Worm (Caenorhabditis elegans): ENCODE measurements around the gene F13A2.9.

Gene F13A2.9

ce11 chrV:4387402-4387801, at the start of gene F13A2.9:
Gene F13A2.9, minus strand, starts transcription at chrV:4387502.
- TF ChIP-seq flt-1 (GFP tag; IDR thresholded peaks at IDR 0.05) (no peak), ceh-13 (GFP tag; optimal IDR thresholded peaks at IDR 0.05) (no peak), tra-4 (tag; optimal IDR thresholded peaks at IDR 0.05) (no peak), sea-1 (GFP tag; conservative IDR thresholded peaks at IDR 0.05) (no peak), hmg-4 (GFP tag; optimal IDR thresholded peaks at IDR 0.05) (no peak), tbx-37 (GFP tag; conservative IDR thresholded peaks at IDR 0.05) (no peak), B0310.2 (tag; optimal IDR thresholded peaks at IDR 0.05) (no peak), F13C5.2 (tag; optimal IDR thresholded peaks at IDR 0.05) (no peak), aly-1 (tag; optimal IDR thresholded peaks at IDR 0.05) (no peak), ama-1 (optimal IDR thresholded peaks at IDR 0.05) (no peak), ets-7 (tag; optimal IDR thresholded peaks at IDR 0.05) (no peak), pes-1 (GFP tag; IDR thresholded peaks at IDR 0.05) (no peak), ceh-36 (tag; optimal IDR thresholded peaks at IDR 0.05) (no peak), hnd-1 (tag; optimal IDR thresholded peaks at IDR 0.05) (no peak), tbx-11 (GFP tag; IDR thresholded peaks at IDR 0.05) (no peak), hmbx-1 (tag; optimal IDR thresholded peaks at IDR 0.05) (no peak), scrt-1 (GFP tag; IDR thresholded peaks at IDR 0.05) (no peak)

ce11 chrV:4435411-4435981, 48.2 kb upstream of the F13A2.9 start, which contains the start of gene Y47D7A.13:
Gene Y47D7A.13, minus strand, starts transcription at chrV:4435927.
- TF ChIP-seq tbx-11 (GFP tag; IDR thresholded peaks at IDR 0.05) (no peak), tra-4 (tag; optimal IDR thresholded peaks at IDR 0.05) (no peak), F13C5.2 (tag; optimal IDR thresholded peaks at IDR 0.05) (no peak)

DNA sequence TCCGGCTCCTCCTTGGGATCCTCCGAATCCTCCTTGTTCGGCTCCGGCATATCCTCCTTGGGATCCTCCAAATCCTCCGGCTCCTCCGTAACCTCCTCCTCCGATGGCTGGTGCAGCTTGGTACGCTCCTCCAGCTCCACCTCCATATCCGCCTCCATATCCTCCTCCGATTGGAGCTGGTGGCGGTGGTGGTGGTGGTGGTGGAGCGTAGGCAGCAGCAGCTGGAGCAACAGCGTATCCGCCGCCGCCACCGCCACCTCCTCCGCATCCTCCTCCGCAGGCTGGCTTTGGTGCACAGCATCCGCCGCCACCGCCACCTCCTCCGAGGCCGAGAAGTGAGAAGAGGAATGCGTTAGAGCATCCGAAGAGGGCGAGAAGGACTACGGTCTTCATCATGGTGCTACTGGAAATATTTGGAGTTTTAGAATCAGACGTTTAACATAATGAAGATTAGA, 45.5 kb upstream of the F13A2.9 start, which contains the start of gene Y47D7A.15:
Gene Y47D7A.15, minus strand, starts transcription at position 405 of the 455 bp plus-strand sequence.
- TF ChIP-seq hmg-4 (GFP tag; optimal IDR thresholded peaks at IDR 0.05) (no peak), hnd-1 (tag; optimal IDR thresholded peaks at IDR 0.05) (no peak), tbx-11 (GFP tag; IDR thresholded peaks at IDR 0.05) (no peak)

ce11 chrV:4429576-4429975, 42.3 kb upstream of the F13A2.9 start, which contains the start of gene Y47D7A.12:
Gene Y47D7A.12, minus strand, starts transcription at chrV:4429676.
- TF ChIP-seq ama-1 (optimal IDR thresholded peaks at IDR 0.05) = no peak
- TF ChIP-seq scrt-1 (GFP tag; IDR thresholded peaks at IDR 0.05) = no peak
- no peak for TF ChIP-seq B0310.2 (tag; optimal IDR thresholded peaks at IDR 0.05)
- no peak for TF ChIP-seq hmg-4 (GFP tag; optimal IDR thresholded peaks at IDR 0.05)
- TF ChIP-seq pes-1 (GFP tag; IDR thresholded peaks at IDR 0.05) = no peak
- no peak for TF ChIP-seq sea-1 (GFP tag; conservative IDR thresholded peaks at IDR 0.05)
- no peak for TF ChIP-seq ceh-36 (tag; optimal IDR thresholded peaks at IDR 0.05)
- TF ChIP-seq hmbx-1 (tag; optimal IDR thresholded peaks at IDR 0.05) = no peak
- TF ChIP-seq tra-4 (tag; optimal IDR thresholded peaks at IDR 0.05) = no peak
- TF ChIP-seq ets-7 (tag; optimal IDR thresholded peaks at IDR 0.05) = no peak
- TF ChIP-seq hnd-1 (tag; optimal IDR thresholded peaks at IDR 0.05) = no peak
- TF ChIP-seq tbx-11 (GFP tag; IDR thresholded peaks at IDR 0.05) = no peak
- TF ChIP-seq tbx-37 (GFP tag; conservative IDR thresholded peaks at IDR 0.05) = no peak
- TF ChIP-seq F13C5.2 (tag; optimal IDR thresholded peaks at IDR 0.05) = no peak
- no peak for TF ChIP-seq ceh-13 (GFP tag; optimal IDR thresholded peaks at IDR 0.05)
- no peak for TF ChIP-seq aly-1 (tag; optimal IDR thresholded peaks at IDR 0.05)
- no peak for TF ChIP-seq flt-1 (GFP tag; IDR thresholded peaks at IDR 0.05)

- TF ChIP-seq ets-7 (tag; optimal IDR thresholded peaks at IDR 0.05) (no peak), B0310.2 (tag; optimal IDR thresholded peaks at IDR 0.05) (no peak), tbx-11 (GFP tag; IDR thresholded peaks at IDR 0.05) (no peak), F13C5.2 (tag; optimal IDR thresholded peaks at IDR 0.05) (no peak), hmg-4 (GFP tag; optimal IDR thresholded peaks at IDR 0.05) (no peak), ceh-13 (GFP tag; optimal IDR thresholded peaks at IDR 0.05) (no peak), ama-1 (optimal IDR thresholded peaks at IDR 0.05) (no peak), hmbx-1 (tag; optimal IDR thresholded peaks at IDR 0.05) (no peak), flt-1 (GFP tag; IDR thresholded peaks at IDR 0.05) (no peak), ceh-36 (tag; optimal IDR thresholded peaks at IDR 0.05) (no peak), sea-1 (GFP tag; conservative IDR thresholded peaks at IDR 0.05) (no peak), tbx-37 (GFP tag; conservative IDR thresholded peaks at IDR 0.05) (no peak), hnd-1 (tag; optimal IDR thresholded peaks at IDR 0.05) (no peak), pes-1 (GFP tag; IDR thresholded peaks at IDR 0.05) (no peak)
Observed at ce11 chrV:4428202-4428601, 40.9 kb upstream of the F13A2.9 start, which contains the start of gene Y47D7A.11. Gene Y47D7A.11, minus strand, starts transcription at chrV:4428302.

ce11 chrV:4423860-4424401, 36.6 kb upstream of the F13A2.9 start, which contains the start of the genes Y47D7A.9 and Y47D7A.19:
Gene Y47D7A.9, minus strand, starts transcription at chrV:4423960.
Gene Y47D7A.19, plus strand, starts transcription at chrV:4424351.
- TF ChIP-seq ets-7 (tag; optimal IDR thresholded peaks at IDR 0.05) (no peak), hnd-1 (tag; optimal IDR thresholded peaks at IDR 0.05) (no peak), pes-1 (GFP tag; IDR thresholded peaks at IDR 0.05) (no peak), scrt-1 (GFP tag; IDR thresholded peaks at IDR 0.05) (no peak), tra-4 (tag; optimal IDR thresholded peaks at IDR 0.05) (no peak), flt-1 (GFP tag; IDR thresholded peaks at IDR 0.05) (no peak), tbx-11 (GFP tag; IDR thresholded peaks at IDR 0.05) (no peak), ama-1 (optimal IDR thresholded peaks at IDR 0.05) (no peak), sea-1 (GFP tag; conservative IDR thresholded peaks at IDR 0.05) (no peak), aly-1 (tag; optimal IDR thresholded peaks at IDR 0.05) (no peak)

- TF ChIP-seq aly-1 (tag; optimal IDR thresholded peaks at IDR 0.05) = no peak
- TF ChIP-seq ceh-13 (GFP tag; optimal IDR thresholded peaks at IDR 0.05) = no peak
- no peak for TF ChIP-seq ets-7 (tag; optimal IDR thresholded peaks at IDR 0.05)
- TF ChIP-seq tra-4 (tag; optimal IDR thresholded peaks at IDR 0.05) = no peak
- TF ChIP-seq scrt-1 (GFP tag; IDR thresholded peaks at IDR 0.05) = no peak
- no peak for TF ChIP-seq hmg-4 (GFP tag; optimal IDR thresholded peaks at IDR 0.05)
- TF ChIP-seq tbx-11 (GFP tag; IDR thresholded peaks at IDR 0.05) = no peak
- no peak for TF ChIP-seq B0310.2 (tag; optimal IDR thresholded peaks at IDR 0.05)
- no peak for TF ChIP-seq hnd-1 (tag; optimal IDR thresholded peaks at IDR 0.05)
- TF ChIP-seq sea-1 (GFP tag; conservative IDR thresholded peaks at IDR 0.05) = no peak
- no peak for TF ChIP-seq tbx-37 (GFP tag; conservative IDR thresholded peaks at IDR 0.05)
- TF ChIP-seq ama-1 (optimal IDR thresholded peaks at IDR 0.05) = no peak
- no peak for TF ChIP-seq pes-1 (GFP tag; IDR thresholded peaks at IDR 0.05)
- no peak for TF ChIP-seq flt-1 (GFP tag; IDR thresholded peaks at IDR 0.05)
Observed at ce11 chrV:4423087-4423486, 35.8 kb upstream of the F13A2.9 start.
